ENCODE assay signal across 3 worm cellular contexts in the genomic region with DNA sequence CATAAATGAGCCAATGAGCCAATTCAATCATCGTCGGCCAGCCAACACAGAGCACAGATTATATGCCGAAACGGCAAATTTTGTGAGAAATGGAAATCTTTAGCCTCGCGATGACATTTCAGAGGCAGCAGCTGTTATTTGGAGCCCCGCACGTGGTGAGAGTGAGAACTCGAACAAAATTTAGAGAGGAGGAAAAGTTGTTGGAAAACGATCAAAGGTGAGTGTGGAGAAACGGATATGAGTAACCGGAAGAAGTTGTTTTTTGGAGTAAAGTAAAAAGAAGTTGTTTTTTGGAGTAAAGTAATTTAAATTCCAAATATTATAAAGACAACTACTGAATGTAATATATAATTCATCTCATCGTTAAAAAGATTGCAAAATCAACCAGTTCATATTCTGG.
TF ChIP-seq lines count a peak whose summit lies in the region.

A gene (minus strand): TSS at position 326 of the 400 bp plus-strand sequence.

TF ChIP-seq in whole organism, L2 larva, 48 proteins besides CTCF, POLR2A, EP300 and RAD21:
- no peak for TF ChIP-seq ztf-11 (tag; optimal IDR thresholded peaks at IDR 0.05; lab: Kevin White, UChicago)
- TF ChIP-seq nhr-129 (tag; optimal IDR thresholded peaks at IDR 0.05; lab: Kevin White, UChicago), result peak; percentile 40

TF ChIP-seq in whole organism, L4 larva, 104 proteins besides CTCF, POLR2A, EP300 and RAD21:
- TF ChIP-seq sdz-12 (GFP tag; optimal IDR thresholded peaks at IDR 0.05; lab: Kevin White, UChicago), result no peak
- no peak for TF ChIP-seq ceh-62 (tag; optimal IDR thresholded peaks at IDR 0.05; lab: Kevin White, UChicago)
- peak; percentile 9 for TF ChIP-seq F49E8.2 (tag; optimal IDR thresholded peaks at IDR 0.05; lab: Kevin White, UChicago; ENCODE audit: borderline replicate concordance)
- peak; percentile 42; the same call in 1 of the 2 replicates for TF ChIP-seq lin-38 (GFP tag; IDR thresholded peaks at IDR 0.05; lab: Robert Waterston, UW)
- TF ChIP-seq snpc-1.2 (GFP tag; IDR thresholded peaks at IDR 0.05; lab: Robert Waterston, UW), result no peak

TF ChIP-seq in whole organism, young adult, 124 proteins besides CTCF, POLR2A, EP300 and RAD21 (continues in another document):
- TF ChIP-seq snpc-1.1 (tag; optimal IDR thresholded peaks at IDR 0.05; lab: Kevin White, UChicago; ENCODE audit: insufficient read depth), result peak; percentile 14
- TF ChIP-seq snpc-3.4 (tag; optimal IDR thresholded peaks at IDR 0.05; lab: Kevin White, UChicago), result peak; percentile 24
- no peak for TF ChIP-seq attf-3 (GFP tag; conservative IDR thresholded peaks at IDR 0.05; lab: Robert Waterston, UW)
- TF ChIP-seq madf-6 (GFP tag; IDR thresholded peaks at IDR 0.05; lab: Robert Waterston, UW), result peak; percentile 64
- TF ChIP-seq T26A5.8 (tag; optimal IDR thresholded peaks at IDR 0.05; lab: Kevin White, UChicago), result peak; percentile 67
- TF ChIP-seq hsf-1 (GFP tag; IDR thresholded peaks at IDR 0.05; lab: Robert Waterston, UW), result peak; percentile 63; the same call in 1 of the 2 replicates
- no peak for TF ChIP-seq ztf-6 (GFP tag; IDR thresholded peaks at IDR 0.05; lab: Robert Waterston, UW)
- TF ChIP-seq ceh-79 (tag; optimal IDR thresholded peaks at IDR 0.05; lab: Kevin White, UChicago), result peak; percentile 39
- no peak for TF ChIP-seq C06A6.2 (GFP tag; conservative IDR thresholded peaks at IDR 0.05; lab: Robert Waterston, UW)
- no peak for TF ChIP-seq rec-8 (tag; optimal IDR thresholded peaks at IDR 0.05; lab: Kevin White, UChicago)
- peak; percentile 61; the same call in 1 of the 2 replicates for TF ChIP-seq B0336.3 (GFP tag; IDR thresholded peaks at IDR 0.05; lab: Robert Waterston, UW)
- peak; percentile 51 for TF ChIP-seq hrde-1 (tag; optimal IDR thresholded peaks at IDR 0.05; lab: Kevin White, UChicago; ENCODE audit: borderline replicate concordance)
- no peak for TF ChIP-seq ZK185.1 (tag; optimal IDR thresholded peaks at IDR 0.05; lab: Kevin White, UChicago; ENCODE audit: poor library complexity, severe bottlenecking)
- no peak for TF ChIP-seq ztf-25 (GFP tag; IDR thresholded peaks at IDR 0.05; lab: Robert Waterston, UW)
- TF ChIP-seq ztf-28 (GFP tag; IDR thresholded peaks at IDR 0.05; lab: Robert Waterston, UW), result no peak
- TF ChIP-seq nhr-80 (tag; optimal IDR thresholded peaks at IDR 0.05; lab: Kevin White, UChicago), result no peak
- no peak for TF ChIP-seq F33H1.4 (GFP tag; IDR thresholded peaks at IDR 0.05; lab: Robert Waterston, UW)
- 0 out of 2 replicates have a peak, but pooled peaks have one; percentile 7 for TF ChIP-seq madf-3 (GFP tag; IDR thresholded peaks at IDR 0.05; lab: Robert Waterston, UW)
- no peak for TF ChIP-seq rpc-1 (optimal IDR thresholded peaks at IDR 0.05; lab: Kevin White, UChicago)
- TF ChIP-seq rpc-1 (tag; optimal IDR thresholded peaks at IDR 0.05; lab: Kevin White, UChicago), result no peak
- no peak for TF ChIP-seq hlh-26 (GFP tag; conservative IDR thresholded peaks at IDR 0.05; lab: Robert Waterston, UW)
- no peak for TF ChIP-seq K11D2.4 (GFP tag; IDR thresholded peaks at IDR 0.05; lab: Robert Waterston, UW)
- no peak for TF ChIP-seq nhr-120 (GFP tag; IDR thresholded peaks at IDR 0.05; lab: Robert Waterston, UW)
- TF ChIP-seq unc-130 (GFP tag; optimal IDR thresholded peaks at IDR 0.05; lab: Kevin White, UChicago), result peak; percentile 49
- no peak for TF ChIP-seq tbx-9 (tag; optimal IDR thresholded peaks at IDR 0.05; lab: Kevin White, UChicago; ENCODE audit: borderline replicate concordance)
- TF ChIP-seq mcd-1 (GFP tag; IDR thresholded peaks at IDR 0.05; lab: Robert Waterston, UW), result no peak
- no peak for TF ChIP-seq ceh-91 (GFP tag; IDR thresholded peaks at IDR 0.05; lab: Robert Waterston, UW)
- TF ChIP-seq ztf-22 (GFP tag; optimal IDR thresholded peaks at IDR 0.05; lab: Kevin White, UChicago), result no peak
- no peak for TF ChIP-seq lin-26 (GFP tag; IDR thresholded peaks at IDR 0.05; lab: Robert Waterston, UW)
- no peak for TF ChIP-seq let-526 (GFP tag; IDR thresholded peaks at IDR 0.05; lab: Robert Waterston, UW)
- no peak for TF ChIP-seq B0261.1 (tag; optimal IDR thresholded peaks at IDR 0.05; lab: Kevin White, UChicago)
- TF ChIP-seq madf-8 (GFP tag; conservative IDR thresholded peaks at IDR 0.05; lab: Robert Waterston, UW), result no peak
- TF ChIP-seq nhr-27 (tag; optimal IDR thresholded peaks at IDR 0.05; lab: Kevin White, UChicago), result no peak
- no peak for TF ChIP-seq F22D6.2 (tag; optimal IDR thresholded peaks at IDR 0.05; lab: Kevin White, UChicago)
- TF ChIP-seq lin-35 (GFP tag; optimal IDR thresholded peaks at IDR 0.05; lab: Kevin White, UChicago), result no peak
- TF ChIP-seq ets-4 (GFP tag; optimal IDR thresholded peaks at IDR 0.05; lab: Kevin White, UChicago), result no peak
- no peak for TF ChIP-seq egl-18 (GFP tag; IDR thresholded peaks at IDR 0.05; lab: Robert Waterston, UW)
- TF ChIP-seq F49E8.2 (tag; optimal IDR thresholded peaks at IDR 0.05; lab: Kevin White, UChicago; ENCODE audit: insufficient read depth), result peak; percentile 46
- no peak for TF ChIP-seq Y56A3A.18 (GFP tag; IDR thresholded peaks at IDR 0.05; lab: Robert Waterston, UW)
- TF ChIP-seq hmg-20 (GFP tag; IDR thresholded peaks at IDR 0.05; lab: Robert Waterston, UW), result no peak
- TF ChIP-seq bed-2 (GFP tag; IDR thresholded peaks at IDR 0.05; lab: Robert Waterston, UW), result no peak
- TF ChIP-seq pha-4 (tag; optimal IDR thresholded peaks at IDR 0.05; lab: Kevin White, UChicago), result no peak
- TF ChIP-seq ccch-3 (GFP tag; optimal IDR thresholded peaks at IDR 0.05; lab: Kevin White, UChicago), result no peak
- TF ChIP-seq nhr-90 (tag; optimal IDR thresholded peaks at IDR 0.05; lab: Kevin White, UChicago), result no peak
- TF ChIP-seq F23B12.7 (tag; optimal IDR thresholded peaks at IDR 0.05; lab: Kevin White, UChicago; ENCODE audit: insufficient read depth), result no peak
- TF ChIP-seq ceh-40 (GFP tag; IDR thresholded peaks at IDR 0.05; lab: Robert Waterston, UW), result no peak
- TF ChIP-seq tlf-1 (GFP tag; optimal IDR thresholded peaks at IDR 0.05; lab: Kevin White, UChicago), result peak; percentile 42
- peak; percentile 25 for TF ChIP-seq dpff-1 (tag; optimal IDR thresholded peaks at IDR 0.05; lab: Kevin White, UChicago)
- peak; percentile 41; the same call in 1 of the 2 replicates for TF ChIP-seq attf-6 (GFP tag; IDR thresholded peaks at IDR 0.05; lab: Robert Waterston, UW)
- no peak for TF ChIP-seq B0019.2 (GFP tag; conservative IDR thresholded peaks at IDR 0.05; lab: Robert Waterston, UW)
- TF ChIP-seq xnd-1 (tag; optimal IDR thresholded peaks at IDR 0.05; lab: Kevin White, UChicago), result no peak
- peak; percentile 25 for TF ChIP-seq lin-54 (GFP tag; optimal IDR thresholded peaks at IDR 0.05; lab: Kevin White, UChicago)
- peak; percentile 42 for TF ChIP-seq snpc-1.3 (tag; optimal IDR thresholded peaks at IDR 0.05; lab: Kevin White, UChicago; ENCODE audit: insufficient read depth)
- no peak for TF ChIP-seq D2030.7 (GFP tag; IDR thresholded peaks at IDR 0.05; lab: Robert Waterston, UW)
- peak; percentile 43; the same call in 1 of the 2 replicates for TF ChIP-seq Y53G8AR.9 (GFP tag; conservative IDR thresholded peaks at IDR 0.05; lab: Robert Waterston, UW)
- TF ChIP-seq hlh-12 (tag; optimal IDR thresholded peaks at IDR 0.05; lab: Kevin White, UChicago), result no peak
- TF ChIP-seq F52B5.7 (tag; optimal IDR thresholded peaks at IDR 0.05; lab: Kevin White, UChicago), result no peak
- peak; percentile 22 for TF ChIP-seq atf-7 (tag; optimal IDR thresholded peaks at IDR 0.05; lab: Kevin White, UChicago)
- TF ChIP-seq repo-1 (tag; optimal IDR thresholded peaks at IDR 0.05; lab: Kevin White, UChicago), result peak; percentile 4
- no peak for TF ChIP-seq Y95B8A.8 (GFP tag; IDR thresholded peaks at IDR 0.05; lab: Robert Waterston, UW)
- TF ChIP-seq cebp-1 (GFP tag; IDR thresholded peaks at IDR 0.05; lab: Robert Waterston, UW), result no peak
- no peak for TF ChIP-seq cebp-1 (tag; optimal IDR thresholded peaks at IDR 0.05; lab: Kevin White, UChicago)
- TF ChIP-seq bed-1 (GFP tag; IDR thresholded peaks at IDR 0.05; lab: Robert Waterston, UW), result 0 out of 2 replicates have a peak, but pooled peaks have one; percentile 34
- no peak for TF ChIP-seq B0035.1 (tag; optimal IDR thresholded peaks at IDR 0.05; lab: Kevin White, UChicago)
- no peak for TF ChIP-seq gei-17 (GFP tag; optimal IDR thresholded peaks at IDR 0.05; lab: Kevin White, UChicago)
- TF ChIP-seq mxl-1 (tag; optimal IDR thresholded peaks at IDR 0.05; lab: Kevin White, UChicago), result no peak
- TF ChIP-seq athp-1 (tag; optimal IDR thresholded peaks at IDR 0.05; lab: Kevin White, UChicago), result no peak
- no peak for TF ChIP-seq hmg-1.2 (GFP tag; IDR thresholded peaks at IDR 0.05; lab: Robert Waterston, UW)
- TF ChIP-seq ztf-3 (GFP tag; optimal IDR thresholded peaks at IDR 0.05; lab: Kevin White, UChicago), result no peak
- no peak for TF ChIP-seq ztf-26 (tag; optimal IDR thresholded peaks at IDR 0.05; lab: Kevin White, UChicago)
- no peak for TF ChIP-seq F37B4.10 (GFP tag; IDR thresholded peaks at IDR 0.05; lab: Robert Waterston, UW)
- no peak for TF ChIP-seq akir-1 (GFP tag; optimal IDR thresholded peaks at IDR 0.05; lab: Kevin White, UChicago)
- TF ChIP-seq dox-1 (GFP tag; IDR thresholded peaks at IDR 0.05; lab: Robert Waterston, UW), result no peak
- TF ChIP-seq nfya-2 (GFP tag; IDR thresholded peaks at IDR 0.05; lab: Robert Waterston, UW), result no peak
- peak; percentile 53 for TF ChIP-seq F10E7.11 (tag; optimal IDR thresholded peaks at IDR 0.05; lab: Kevin White, UChicago)
- 0 out of 2 replicates have a peak, but pooled peaks have one; percentile 20 for TF ChIP-seq rcor-1 (GFP tag; IDR thresholded peaks at IDR 0.05; lab: Robert Waterston, UW)
- no peak for TF ChIP-seq zfh-2 (GFP tag; conservative IDR thresholded peaks at IDR 0.05; lab: Robert Waterston, UW)
- TF ChIP-seq sdz-38 (tag; optimal IDR thresholded peaks at IDR 0.05; lab: Kevin White, UChicago), result no peak
- no peak for TF ChIP-seq Y79H2A.3 (GFP tag; conservative IDR thresholded peaks at IDR 0.05; lab: Robert Waterston, UW)
- TF ChIP-seq lsl-1 (GFP tag; optimal IDR thresholded peaks at IDR 0.05; lab: Kevin White, UChicago), result peak; percentile 28
- no peak for TF ChIP-seq zim-3 (tag; optimal IDR thresholded peaks at IDR 0.05; lab: Kevin White, UChicago)
